Worm (Caenorhabditis elegans) whole organism, L4 larva: ENCODE data around the gene wdr-31.
"Not testable (repeated sequence)": the region's sequence is repeated elsewhere in the genome, so short reads cannot be mapped to it uniquely, and the experiment has no call there.

ENCODE experiments used
- R02D3.7 ChIP-seq: fragments of 150-350 bp; sonication (generic microtip); optimal IDR thresholded peaks from 3 replicates; lab custom pipeline; 2014; ENCODE audit warnings: missing biosample characterization, missing genetic modification characterization
- Y75B8A.6 ChIP-seq: fragments of 200-800 bp; sonication (Bioruptor generic); IDR thresholded peaks from 2 replicates; pipeline ENCODE4 v1.3.6; 2022; ENCODE audit warnings: missing genetic modification reagents, missing genetic modification characterization, missing compliant biosample characterization
- ZK337.2 ChIP-seq: fragments of 200-800 bp; sonication (Bioruptor generic); IDR thresholded peaks from 2 replicates; pipeline ENCODE4 v1.3.6; 2022; ENCODE audit warnings: missing genetic modification reagents, missing genetic modification characterization, missing compliant biosample characterization
- aha-1 ChIP-seq: fragments of 150-350 bp; peaks from one replicate; lab custom pipeline; 2014; ENCODE audit warnings: missing biosample characterization, missing genetic modification characterization
- attf-4 ChIP-seq: sonication (generic microtip); optimal IDR thresholded peaks from 3 replicates; lab custom pipeline; 2017; ENCODE audit warnings: missing biosample characterization, missing genetic modification characterization
- ctbp-1 ChIP-seq: fragments of 200-800 bp; sonication (Bioruptor generic); IDR thresholded peaks from 2 replicates; pipeline ENCODE4 v1.3.6; 2022; ENCODE audit warnings: missing genetic modification reagents, missing genetic modification characterization, missing compliant biosample characterization
- daf-16 ChIP-seq, 3 experiments: sonication (generic microtip); optimal IDR thresholded peaks; 2 replicates each; lab custom pipeline; 2016 to 2017; ENCODE audit warnings: missing genetic modification characterization in 3 of 3, missing genetic modification reagents in 3 of 3, mild to moderate bottlenecking in 2 of 3, missing compliant biosample characterization in 2 of 3, missing biosample characterization in 1 of 3, moderate library complexity in 1 of 3
- dve-1 ChIP-seq: sonication (generic microtip); optimal IDR thresholded peaks from 2 replicates; lab custom pipeline; 2017; ENCODE audit warnings: antibody characterized with exemption, mild to moderate bottlenecking, missing genetic modification characterization, missing compliant biosample characterization; ENCODE audit not compliant: insufficient read depth
- lin-29 ChIP-seq: fragments of 200-800 bp; sonication (Bioruptor generic); IDR thresholded peaks from 2 replicates; pipeline ENCODE4 v1.3.6; 2022; ENCODE audit warnings: missing genetic modification reagents, missing genetic modification characterization, missing compliant biosample characterization
- lir-3 ChIP-seq: sonication (generic microtip); optimal IDR thresholded peaks from 2 replicates; lab custom pipeline; 2016; ENCODE audit warnings: mild to moderate bottlenecking, missing genetic modification characterization, missing compliant biosample characterization
- madf-9 ChIP-seq: fragments of 200-800 bp; sonication (Bioruptor generic); conservative IDR thresholded peaks from 2 replicates; pipeline ENCODE4 v1.3.6; 2022; ENCODE audit warnings: missing genetic modification reagents, missing genetic modification characterization, missing compliant biosample characterization
- mxl-3 ChIP-seq: fragments of 200-800 bp; sonication (Bioruptor generic); optimal IDR thresholded peaks from 2 replicates; lab custom pipeline; 2018; ENCODE audit warnings: mild to moderate bottlenecking, missing genetic modification characterization, missing compliant biosample characterization
- nhr-10 ChIP-seq: fragments of 150-350 bp; optimal IDR thresholded peaks from 2 replicates; lab custom pipeline; 2014; ENCODE audit warnings: missing biosample characterization, missing genetic modification characterization
- nhr-11 ChIP-seq: fragments of 150-350 bp; optimal IDR thresholded peaks from 2 replicates; lab custom pipeline; 2014; ENCODE audit warnings: missing biosample characterization, missing genetic modification characterization
- nhr-76 ChIP-seq: fragments of 150-350 bp; optimal IDR thresholded peaks from 2 replicates; lab custom pipeline; 2014; ENCODE audit warnings: missing biosample characterization, missing genetic modification characterization
- saeg-2 ChIP-seq: fragments of 200-800 bp; sonication (Bioruptor generic); IDR thresholded peaks from 2 replicates; pipeline ENCODE4 v1.3.6; 2022; ENCODE audit warnings: missing genetic modification reagents, missing genetic modification characterization, missing compliant biosample characterization
- sdz-12 ChIP-seq: fragments of 200-800 bp; sonication (Bioruptor generic); optimal IDR thresholded peaks from 2 replicates; lab custom pipeline; 2018; ENCODE audit warnings: mild to moderate bottlenecking, missing genetic modification characterization, missing compliant biosample characterization
- unc-62 ChIP-seq, 3 experiments: fragments of 150-350 bp in 1 of 3; sonication (generic microtip); optimal IDR thresholded peaks in 2 of 3; peaks in 1 of 3; 1 replicate in 1 of 3; 2 replicates in 2 of 3; lab custom pipeline; 2014 to 2017; ENCODE audit warnings: missing biosample characterization in 3 of 3, missing genetic modification characterization in 3 of 3, missing genetic modification reagents in 3 of 3, missing genotype in 1 of 3

wdr-31 gene

DNA sequence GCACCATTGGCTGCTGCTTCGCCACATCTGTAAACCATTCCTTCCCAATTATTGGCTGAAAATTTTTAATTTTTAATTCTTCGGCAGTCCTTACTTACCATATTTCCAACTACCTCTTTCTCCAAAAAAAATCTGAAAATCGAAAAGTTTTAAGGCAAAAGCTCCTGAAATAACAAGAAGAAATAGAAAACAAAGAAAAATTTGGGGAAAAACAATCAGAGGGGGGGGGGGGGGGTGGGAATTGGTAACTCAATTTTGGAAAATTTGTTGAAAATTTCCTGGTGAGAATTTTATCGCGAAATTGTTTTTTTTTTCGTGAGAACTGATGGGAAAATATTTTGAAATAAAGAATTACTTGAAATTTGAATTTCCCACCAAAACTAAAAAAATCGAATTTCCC is 42.6 kb downstream of the wdr-31 start, which contains the start of gene set-11 (continued):
- TF ChIP-seq ZK337.2 (GFP tag; lab: Robert Waterston, UW) = no peak
- no peak for TF ChIP-seq madf-9 (GFP tag; lab: Robert Waterston, UW)
- TF ChIP-seq sdz-12 = no peak

ce11 chrII:2690080-2690479 is 45.0 kb downstream of the wdr-31 start, which contains the start of gene nspf-3:
TSS of gene nspf-3 (minus strand) at chrII:2690180.
- TF ChIP-seq unc-62 (GFP tag; optimal IDR thresholded peaks at IDR 0.05 in 1 of 2; lab: Kevin White, UChicago) (peak in 1 of 2 experiments; percentile 66), unc-62 (tag; optimal IDR thresholded peaks at IDR 0.05; lab: Kevin White, UChicago) (no peak), nhr-10 (tag; lab: Kevin White, UChicago) (no peak)

DNA sequence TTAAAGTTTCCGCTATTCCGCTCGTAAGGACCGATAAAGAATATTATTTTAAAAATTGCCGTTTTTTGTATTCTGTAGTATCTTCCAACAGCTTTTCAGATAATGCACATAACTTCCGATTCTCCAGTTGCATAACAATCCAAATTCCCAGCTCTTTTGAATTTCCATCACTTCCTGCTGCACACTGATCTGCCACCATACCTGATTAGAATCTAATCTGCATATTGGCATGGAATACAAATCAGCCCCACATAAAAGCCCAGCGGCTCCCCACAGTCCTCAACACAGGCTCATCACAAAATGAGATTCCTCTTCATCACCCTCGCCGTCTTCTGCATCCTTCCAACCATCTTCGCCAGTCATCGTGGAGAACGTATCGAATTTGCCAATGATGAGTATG is 46.5 kb downstream of the wdr-31 start, which contains the start of gene nspf-2:
Gene nspf-2 (plus strand): TSS at position 301 of the 400 bp plus-strand sequence.
- not testable (repeated sequence) for TF ChIP-seq Y75B8A.6 (GFP tag; lab: Robert Waterston, UW); dve-1 (tag; lab: Kevin White, UChicago); saeg-2 (GFP tag; lab: Robert Waterston, UW)

- TF ChIP-seq nhr-11 (tag; lab: Kevin White, UChicago) (peak; percentile 9), ctbp-1 (GFP tag; lab: Robert Waterston, UW) (0 out of 2 replicates have a peak, but pooled peaks have one; percentile 32), daf-16 (GFP tag; optimal IDR thresholded peaks at IDR 0.05; lab: Kevin White, UChicago) (peak in 1 of 2 experiments; percentile 45), daf-16 (tag; optimal IDR thresholded peaks at IDR 0.05; lab: Kevin White, UChicago) (no peak), saeg-2 (GFP tag; lab: Robert Waterston, UW) (no peak)
Measured at ce11 chrII:2686985-2687675, 48.0 kb downstream of the wdr-31 start, which contains the start of the genes sup-9 and nspf-1. TSS of gene sup-9 (minus strand) at chrII:2687027. TSS of gene nspf-1 (plus strand) at chrII:2687625.

DNA sequence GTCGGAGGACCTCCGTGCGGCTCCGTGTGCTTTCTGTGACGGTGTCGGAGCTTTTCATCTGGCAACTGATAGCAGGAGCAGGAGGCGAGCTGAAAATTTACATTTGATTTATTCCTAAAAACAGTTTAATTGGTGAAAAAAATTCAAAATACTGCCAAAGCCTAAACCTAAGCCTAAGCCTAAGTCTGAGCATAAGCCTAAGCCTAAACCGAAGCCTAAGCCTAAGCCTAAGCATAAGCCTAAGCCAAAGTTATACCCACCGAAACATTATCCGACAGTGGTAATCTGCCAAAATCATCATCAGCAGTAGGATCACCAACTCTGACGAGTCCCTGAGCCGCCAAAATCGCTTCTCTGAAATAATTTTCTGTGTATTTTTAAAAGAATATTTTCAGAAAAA is 50.3 kb downstream of the wdr-31 start:
- TF ChIP-seq lin-29 (GFP tag; lab: Robert Waterston, UW) (no peak), aha-1 (peak; percentile 96), lir-3 (tag; lab: Kevin White, UChicago) (no peak), mxl-3 (GFP tag; lab: Kevin White, UChicago) (no peak)
- TF ChIP-seq, all 104 proteins: peak for 1

- TF ChIP-seq nhr-76 = no peak
- no peak for TF ChIP-seq attf-4 (tag; lab: Kevin White, UChicago)
- no peak for TF ChIP-seq R02D3.7 (tag; lab: Kevin White, UChicago)
Measured at ce11 chrII:2684208-2684607, 50.9 kb downstream of the wdr-31 start, which contains the start of gene ceh-87. TSS of gene ceh-87 (minus strand) at chrII:2684308.

DNA sequence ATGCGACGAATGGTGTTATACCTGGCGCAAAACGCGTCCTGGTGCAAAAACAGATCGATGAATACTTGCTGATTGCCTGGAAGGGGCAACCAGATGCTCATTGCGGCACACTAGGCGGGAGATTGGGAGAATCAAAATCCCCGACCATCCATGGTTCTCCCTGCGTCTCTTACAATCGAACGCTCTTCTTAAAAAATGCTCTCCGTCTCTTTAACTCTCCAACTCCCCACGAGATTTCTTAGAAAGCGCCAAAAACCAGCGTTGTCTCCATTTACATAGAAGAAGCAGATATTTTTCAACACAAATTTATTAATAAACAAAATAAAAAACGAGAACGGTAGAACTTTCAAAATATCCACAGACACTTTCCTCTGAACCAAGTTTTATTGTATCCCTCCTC is 54.0 kb downstream of the wdr-31 start, which contains the start of gene F34D6.1:
Gene F34D6.1 (minus strand): TSS at position 101 of the 400 bp plus-strand sequence.
- TF ChIP-seq saeg-2 (GFP tag; lab: Robert Waterston, UW) (no peak), aha-1 (peak; percentile 36)
